Worm (Caenorhabditis elegans) whole organism, midembryonic: ENCODE data around the gene lec-5.

Experiments used
- T22C8.4 ChIP-seq: fragments of 200-800 bp; sonication (Bioruptor generic); IDR thresholded peaks from 2 replicates; pipeline ENCODE4 v1.3.6; 2022; ENCODE audit warnings: missing genetic modification characterization, missing compliant biosample characterization
- cog-1 ChIP-seq: sonication (generic microtip); optimal IDR thresholded peaks from 2 replicates; lab custom pipeline; 2016; ENCODE audit warnings: missing genetic modification characterization, missing compliant biosample characterization
- flt-1 ChIP-seq: fragments of 200-800 bp; sonication (Bioruptor generic); IDR thresholded peaks from 2 replicates; pipeline ENCODE4 v1.3.6; 2022; ENCODE audit warnings: missing genetic modification characterization, missing compliant biosample characterization
- klf-2 ChIP-seq: fragments of 200-800 bp; sonication (Bioruptor generic); conservative IDR thresholded peaks from 2 replicates; pipeline ENCODE4 v1.3.6; 2022; ENCODE audit warnings: missing genetic modification reagents, missing genetic modification characterization, missing compliant biosample characterization
- med-1 ChIP-seq: sonication (generic microtip); optimal IDR thresholded peaks from 2 replicates; lab custom pipeline; 2017; ENCODE audit warnings: missing genetic modification characterization, mild to moderate bottlenecking, missing compliant biosample characterization, antibody characterized with exemption, missing genetic modification reagents; ENCODE audit not compliant: insufficient read depth
- ref-1 ChIP-seq: fragments of 200-800 bp; sonication (Bioruptor generic); conservative IDR thresholded peaks from 2 replicates; pipeline ENCODE4 v1.3.6; 2022; ENCODE audit warnings: missing genetic modification reagents, missing genetic modification characterization, missing compliant biosample characterization
- tab-1 ChIP-seq: fragments of 200-800 bp; sonication (Bioruptor generic); IDR thresholded peaks from 2 replicates; pipeline ENCODE4 v1.3.6; 2022; ENCODE audit warnings: missing genetic modification characterization, missing compliant biosample characterization
- ztf-23 ChIP-seq: fragments of 200-800 bp; sonication (Bioruptor generic); IDR thresholded peaks from 2 replicates; pipeline ENCODE4 v1.3.6; 2022; ENCODE audit warnings: missing genetic modification reagents, missing genetic modification characterization, missing compliant biosample characterization
- ztf-29 ChIP-seq: fragments of 200-800 bp; sonication (Bioruptor generic); IDR thresholded peaks from 2 replicates; pipeline ENCODE4 v1.3.6; 2022; ENCODE audit warnings: missing genetic modification reagents, missing genetic modification characterization, missing compliant biosample characterization

The lec-5 gene

ce11 chrII:5871508-5871907 lies 30.6 kb upstream of the lec-5 start:
- no peak for TF ChIP-seq med-1 (GFP tag; lab: Kevin White, UChicago)
- TF ChIP-seq tab-1 (GFP tag; lab: Robert Waterston, UW): no peak
- no peak for TF ChIP-seq ztf-23 (GFP tag; lab: Robert Waterston, UW)
- no peak for TF ChIP-seq klf-2 (GFP tag; lab: Robert Waterston, UW)
- no peak for TF ChIP-seq ref-1 (GFP tag; lab: Robert Waterston, UW)
- no peak for TF ChIP-seq ztf-29
- TF ChIP-seq cog-1: no peak
- no peak for TF ChIP-seq flt-1 (GFP tag; lab: Robert Waterston, UW)
- no peak for TF ChIP-seq T22C8.4 (GFP tag; lab: Robert Waterston, UW)

- no peak for TF ChIP-seq med-1 (GFP tag; lab: Kevin White, UChicago)
- TF ChIP-seq cog-1: no peak
- no peak for TF ChIP-seq ztf-23 (GFP tag; lab: Robert Waterston, UW)
- no peak for TF ChIP-seq ztf-29
- no peak for TF ChIP-seq T22C8.4 (GFP tag; lab: Robert Waterston, UW)
- no peak for TF ChIP-seq ref-1 (GFP tag; lab: Robert Waterston, UW)
- TF ChIP-seq klf-2 (GFP tag; lab: Robert Waterston, UW): no peak
- TF ChIP-seq flt-1 (GFP tag; lab: Robert Waterston, UW): no peak
- TF ChIP-seq tab-1 (GFP tag; lab: Robert Waterston, UW): no peak
These were observed 26.0 kb upstream of the lec-5 start for ce11 chrII:5866920-5867319.

- no peak for TF ChIP-seq cog-1
- no peak for TF ChIP-seq med-1 (GFP tag; lab: Kevin White, UChicago)
- no peak for TF ChIP-seq ztf-23 (GFP tag; lab: Robert Waterston, UW)
- TF ChIP-seq T22C8.4 (GFP tag; lab: Robert Waterston, UW): no peak
- TF ChIP-seq klf-2 (GFP tag; lab: Robert Waterston, UW): no peak
- no peak for TF ChIP-seq ref-1 (GFP tag; lab: Robert Waterston, UW)
- no peak for TF ChIP-seq ztf-29
These were observed 24.8 kb upstream of the lec-5 start, which contains the start of gene F55C12.19 for ce11 chrII:5865405-5866308. TSS of gene F55C12.19 (plus strand) at chrII:5866139.

DNA sequence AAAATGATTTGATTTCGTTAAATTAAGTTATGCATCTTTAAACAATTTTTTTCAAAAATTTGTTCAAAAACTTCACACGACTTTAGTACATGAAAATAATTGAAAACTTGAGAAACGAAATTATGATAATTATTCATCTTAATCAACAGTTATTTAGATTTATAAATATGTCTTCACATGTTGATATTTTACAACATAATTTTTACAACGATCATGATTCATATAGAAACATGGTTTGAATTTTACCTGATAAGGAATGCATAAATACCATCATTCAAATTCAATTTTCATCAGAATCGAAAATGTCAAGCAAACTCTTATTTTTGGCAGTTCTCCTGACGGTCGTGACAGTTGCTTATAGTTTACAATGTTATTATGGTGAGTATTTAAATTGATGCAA lies 23.0 kb upstream of the lec-5 start, which contains the start of gene tag-234:
tag-234 (plus strand) TSS at position 301 of the 400 bp plus-strand sequence.
- TF ChIP-seq ref-1 (GFP tag; lab: Robert Waterston, UW): no peak
- TF ChIP-seq cog-1: no peak
- no peak for TF ChIP-seq flt-1 (GFP tag; lab: Robert Waterston, UW)
- no peak for TF ChIP-seq ztf-23 (GFP tag; lab: Robert Waterston, UW)
- TF ChIP-seq ztf-29: no peak
- TF ChIP-seq T22C8.4 (GFP tag; lab: Robert Waterston, UW): no peak
- TF ChIP-seq tab-1 (GFP tag; lab: Robert Waterston, UW): no peak
- TF ChIP-seq med-1 (GFP tag; lab: Kevin White, UChicago): no peak

DNA sequence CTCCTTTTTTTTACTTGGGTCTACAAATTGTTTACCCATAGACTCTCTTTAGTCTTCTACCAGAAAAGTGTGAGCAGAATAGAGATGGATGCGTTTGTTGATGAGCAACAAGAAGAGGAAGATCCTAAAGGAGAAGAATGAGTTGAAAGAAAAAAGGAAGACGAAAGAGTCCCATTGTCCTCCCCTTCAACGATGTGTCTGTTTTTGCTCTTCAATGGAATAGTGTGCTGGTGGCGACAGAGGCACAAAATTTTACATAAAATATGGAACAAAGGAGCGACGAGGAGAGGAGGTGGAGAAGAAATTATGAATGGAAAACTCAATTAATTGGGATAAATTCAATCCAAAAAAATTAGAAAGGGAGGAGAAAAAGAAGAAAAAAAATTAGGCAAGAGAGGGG lies 19.7 kb upstream of the lec-5 start:
- TF ChIP-seq klf-2 (GFP tag; lab: Robert Waterston, UW) (no peak), cog-1 (no peak), med-1 (GFP tag; lab: Kevin White, UChicago) (no peak), ztf-23 (GFP tag; lab: Robert Waterston, UW) (no peak), T22C8.4 (GFP tag; lab: Robert Waterston, UW) (no peak), flt-1 (GFP tag; lab: Robert Waterston, UW) (no peak), ref-1 (GFP tag; lab: Robert Waterston, UW) (no peak)

DNA sequence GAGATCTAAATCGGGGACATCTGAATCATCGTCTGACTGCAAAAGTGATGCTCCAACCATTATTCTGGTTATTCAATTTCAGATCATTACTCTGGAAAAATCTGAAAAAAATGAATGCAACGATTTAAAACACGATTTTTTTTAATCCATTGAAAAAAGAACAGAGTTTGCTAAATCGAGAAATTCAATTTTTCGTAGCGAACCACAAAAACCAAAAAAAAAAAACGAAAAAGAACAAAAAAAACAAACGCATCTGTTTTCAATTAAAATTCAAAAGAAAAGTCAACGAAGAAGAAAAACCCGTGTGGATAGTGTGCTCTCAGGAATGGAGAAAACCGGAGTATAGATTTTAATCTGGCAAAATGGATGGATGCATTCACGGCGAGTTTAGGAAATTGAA lies 17.4 kb upstream of the lec-5 start, which contains the start of gene F55C12.4:
F55C12.4 (minus strand) TSS at position 101 of the 400 bp plus-strand sequence.
- no peak for TF ChIP-seq flt-1 (GFP tag; lab: Robert Waterston, UW)
- TF ChIP-seq med-1 (GFP tag; lab: Kevin White, UChicago): no peak
- no peak for TF ChIP-seq cog-1
- TF ChIP-seq ref-1 (GFP tag; lab: Robert Waterston, UW): no peak
- TF ChIP-seq ztf-23 (GFP tag; lab: Robert Waterston, UW): no peak
- TF ChIP-seq ztf-29: no peak
- TF ChIP-seq T22C8.4 (GFP tag; lab: Robert Waterston, UW): no peak
- TF ChIP-seq tab-1 (GFP tag; lab: Robert Waterston, UW): no peak
- TF ChIP-seq klf-2 (GFP tag; lab: Robert Waterston, UW): no peak

DNA sequence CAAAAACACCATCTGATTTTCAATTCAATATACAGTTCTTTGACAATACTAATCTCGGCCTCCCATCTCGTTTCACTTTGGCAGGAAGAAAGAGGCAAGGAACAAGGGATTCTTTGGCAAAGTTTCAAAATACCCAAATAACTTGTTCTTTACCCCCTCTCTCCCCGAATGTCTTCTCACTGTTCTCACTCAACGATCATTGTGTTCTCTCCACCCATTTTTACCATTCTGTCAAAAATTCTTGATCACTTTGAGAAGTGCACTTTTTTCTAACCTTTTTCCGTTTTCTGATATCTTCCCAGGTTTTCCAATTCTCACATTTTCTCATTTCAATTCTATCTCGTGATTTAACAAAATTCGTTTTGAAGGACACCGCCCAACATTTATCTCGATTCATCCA lies 13.2 kb upstream of the lec-5 start, which contains the start of gene H41C03.1:
H41C03.1 (plus strand) TSS at position 301 of the 400 bp plus-strand sequence.
- TF ChIP-seq ztf-23 (GFP tag; lab: Robert Waterston, UW) (no peak), T22C8.4 (GFP tag; lab: Robert Waterston, UW) (no peak), tab-1 (GFP tag; lab: Robert Waterston, UW) (no peak), med-1 (GFP tag; lab: Kevin White, UChicago) (no peak), cog-1 (no peak)

DNA sequence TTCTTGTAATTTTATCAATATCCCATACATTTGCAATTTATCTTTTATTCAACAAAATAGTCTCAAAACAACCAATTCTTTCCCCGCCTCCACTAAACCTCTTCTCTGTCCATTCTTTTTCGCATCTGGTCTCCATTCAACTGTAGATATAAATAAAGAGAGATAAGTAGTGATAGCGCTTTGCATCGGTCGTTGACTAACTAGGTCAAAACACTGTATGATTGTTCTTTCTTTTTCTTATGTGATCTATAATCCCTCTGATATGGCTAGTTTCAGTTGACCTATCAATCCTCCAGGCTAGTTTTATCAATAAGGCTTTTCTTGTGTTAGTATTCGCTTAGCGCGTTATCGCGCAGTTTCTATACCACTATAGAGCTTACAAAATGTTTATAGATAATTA lies 12.4 kb upstream of the lec-5 start:
- no peak for TF ChIP-seq T22C8.4 (GFP tag; lab: Robert Waterston, UW)
- no peak for TF ChIP-seq ref-1 (GFP tag; lab: Robert Waterston, UW)
- TF ChIP-seq med-1 (GFP tag; lab: Kevin White, UChicago): no peak
- no peak for TF ChIP-seq ztf-23 (GFP tag; lab: Robert Waterston, UW)
- no peak for TF ChIP-seq klf-2 (GFP tag; lab: Robert Waterston, UW)
- TF ChIP-seq flt-1 (GFP tag; lab: Robert Waterston, UW): no peak
- no peak for TF ChIP-seq cog-1
- no peak for TF ChIP-seq tab-1 (GFP tag; lab: Robert Waterston, UW)

DNA sequence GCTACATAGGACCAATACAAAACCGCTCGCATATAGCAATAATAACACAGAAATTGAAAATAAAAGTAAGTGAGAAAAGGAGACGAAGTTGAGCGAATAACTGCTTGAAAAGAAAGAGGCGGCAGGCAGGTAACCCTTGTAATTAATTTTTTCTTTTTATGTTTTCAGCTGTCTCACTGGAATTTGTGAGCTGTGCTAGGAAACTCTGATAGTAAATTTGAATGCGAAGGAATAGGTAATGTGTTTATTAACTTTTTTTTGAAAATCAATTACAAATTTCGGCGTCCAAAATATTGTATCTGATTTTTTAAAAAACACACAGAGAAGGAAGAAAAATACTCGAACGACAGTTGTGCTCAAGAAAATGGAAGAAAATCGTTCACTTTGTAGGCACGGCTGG lies 11.1 kb upstream of the lec-5 start, which contains the start of gene H41C03.2:
H41C03.2 (minus strand) TSS at position 101 of the 400 bp plus-strand sequence.
- TF ChIP-seq T22C8.4 (GFP tag; lab: Robert Waterston, UW) (no peak), cog-1 (no peak), ref-1 (GFP tag; lab: Robert Waterston, UW) (no peak), tab-1 (GFP tag; lab: Robert Waterston, UW) (no peak), klf-2 (GFP tag; lab: Robert Waterston, UW) (no peak), ztf-29 (no peak), flt-1 (GFP tag; lab: Robert Waterston, UW) (no peak), ztf-23 (GFP tag; lab: Robert Waterston, UW) (no peak), med-1 (GFP tag; lab: Kevin White, UChicago) (no peak)
